Fruit fly (Drosophila melanogaster): Measurements from ENCODE around the gene Gug.
A peak's percentile ranks its signal among the peaks of the same experiment; 100 is the strongest.

Gug gene

dm6 chr3L:8506975-8507441 lies 57.3 kb downstream of the Gug start, which contains the start of gene CG43163 (continued):
- TF ChIP-seq CG4424 (GFP tag; optimal IDR thresholded peaks at IDR 0.05): peak; percentile 66
- TF ChIP-seq BtbVII (GFP tag; optimal IDR thresholded peaks at IDR 0.05): no peak
- TF ChIP-seq Taf1 (GFP tag; IDR thresholded peaks at IDR 0.05): peak; percentile 29; the same call in 1 of the 2 replicates
- no peak for TF ChIP-seq CG14860 (GFP tag; IDR thresholded peaks at IDR 0.05; ENCODE audit: partially characterized antibody)
- no peak for TF ChIP-seq hkb (optimal IDR thresholded peaks at IDR 0.05)
- peak; percentile 77 for TF ChIP-seq hkb (GFP tag; IDR thresholded peaks at IDR 0.05)
- peak; percentile 61 for TF ChIP-seq Fer3 (tag; optimal IDR thresholded peaks at IDR 0.05)
- no peak for TF ChIP-seq h (optimal IDR thresholded peaks at IDR 0.05)
- peak; percentile 65; the same call in 2 of the 3 replicates for TF ChIP-seq CG11456 (GFP tag; IDR thresholded peaks at IDR 0.05)
- no peak for TF ChIP-seq luna (GFP tag; optimal IDR thresholded peaks at IDR 0.05)
- peak; percentile 45 for TF ChIP-seq CG6854 (GFP tag; optimal IDR thresholded peaks at IDR 0.05)
- TF ChIP-seq CG3407 (GFP tag; optimal IDR thresholded peaks at IDR 0.05): peak; percentile 47
- TF ChIP-seq zfh1 (GFP tag; IDR thresholded peaks at IDR 0.05): peak; percentile 71
- no peak for TF ChIP-seq crol (GFP tag; IDR thresholded peaks at IDR 0.05)
- peak; percentile 51; the same call in 1 of the 2 replicates for TF ChIP-seq al (GFP tag; IDR thresholded peaks at IDR 0.05)
- TF ChIP-seq sr (GFP tag; IDR thresholded peaks at IDR 0.05): peak; percentile 36; the same call in 1 of the 3 replicates
- no peak for TF ChIP-seq disco-r (GFP tag; optimal IDR thresholded peaks at IDR 0.05)
- peak; percentile 37 for TF ChIP-seq CG9437 (GFP tag; optimal IDR thresholded peaks at IDR 0.05)
- TF ChIP-seq Atf6 (GFP tag; IDR thresholded peaks at IDR 0.05): peak; percentile 69; the same call in 1 of the 2 replicates
- 0 out of 2 replicates have a peak, but pooled peaks have one; percentile 9 for TF ChIP-seq CG17612 (GFP tag; IDR thresholded peaks at IDR 0.05)
- no peak for TF ChIP-seq wor (GFP tag; IDR thresholded peaks at IDR 0.05)
- TF ChIP-seq pan (optimal IDR thresholded peaks at IDR 0.05): no peak
- peak in 1 of 2 experiments; percentile 71 for TF ChIP-seq pan (GFP tag; optimal IDR thresholded peaks at IDR 0.05 in 1 of 2, IDR thresholded peaks at IDR 0.05 in 1 of 2)
- TF ChIP-seq Atf-2 (GFP tag; optimal IDR thresholded peaks at IDR 0.05): peak; percentile 32
- no peak; the same call in 1 of the 2 replicates for TF ChIP-seq peb (GFP tag; IDR thresholded peaks at IDR 0.05)
- peak; percentile 72 for TF ChIP-seq Rfx (GFP tag; IDR thresholded peaks at IDR 0.05)
- peak; percentile 55 for TF ChIP-seq YL-1 (GFP tag; optimal IDR thresholded peaks at IDR 0.05)
- no peak for TF ChIP-seq CG1832 (GFP tag; optimal IDR thresholded peaks at IDR 0.05)
- TF ChIP-seq CG8359 (GFP tag; optimal IDR thresholded peaks at IDR 0.05; ENCODE audit: borderline replicate concordance): no peak
- peak; percentile 77 for TF ChIP-seq sob (GFP tag; IDR thresholded peaks at IDR 0.05)
- peak; percentile 72; the same call in 2 of the 3 replicates for TF ChIP-seq CG17361 (GFP tag; IDR thresholded peaks at IDR 0.05)
- peak; percentile 50 for TF ChIP-seq CG8089 (GFP tag; optimal IDR thresholded peaks at IDR 0.05)
- no peak for TF ChIP-seq eve (GFP tag; optimal IDR thresholded peaks at IDR 0.05)
- TF ChIP-seq Jarid2 (GFP tag; optimal IDR thresholded peaks at IDR 0.05): peak; percentile 77
- no peak for TF ChIP-seq usp (GFP tag; optimal IDR thresholded peaks at IDR 0.05)
- peak; percentile 60 for TF ChIP-seq zen (tag; optimal IDR thresholded peaks at IDR 0.05)
- TF ChIP-seq MESR4 (GFP tag; optimal IDR thresholded peaks at IDR 0.05): peak; percentile 56
- TF ChIP-seq ken (GFP tag; IDR thresholded peaks at IDR 0.05): no peak
- TF ChIP-seq mam (GFP tag; optimal IDR thresholded peaks at IDR 0.05): peak; percentile 27
- TF ChIP-seq Awh (GFP tag; IDR thresholded peaks at IDR 0.05): peak; percentile 58
- no peak for TF ChIP-seq vnd (GFP tag; IDR thresholded peaks at IDR 0.05; ENCODE audit: partially characterized antibody)
- TF ChIP-seq HHEX (GFP tag; optimal IDR thresholded peaks at IDR 0.05): peak; percentile 39
- TF ChIP-seq Xrp1 (GFP tag; IDR thresholded peaks at IDR 0.05): peak; percentile 79
- TF ChIP-seq CG18262 (tag; optimal IDR thresholded peaks at IDR 0.05): peak; percentile 72
- peak; percentile 77 for TF ChIP-seq phol (tag; optimal IDR thresholded peaks at IDR 0.05)
- TF ChIP-seq nom (GFP tag; optimal IDR thresholded peaks at IDR 0.05): peak; percentile 49
- TF ChIP-seq CG7357 (GFP tag; IDR thresholded peaks at IDR 0.05): peak; percentile 34; the same call in 1 of the 3 replicates
- TF ChIP-seq CG4282 (GFP tag; optimal IDR thresholded peaks at IDR 0.05): peak; percentile 22
- TF ChIP-seq bigmax (GFP tag; optimal IDR thresholded peaks at IDR 0.05): no peak
- peak; percentile 30; the same call in 1 of the 3 replicates for TF ChIP-seq CG6791 (GFP tag; IDR thresholded peaks at IDR 0.05; ENCODE audit: partially characterized antibody)
- peak; percentile 43; the same call in 1 of the 2 replicates for TF ChIP-seq Bgb (GFP tag; IDR thresholded peaks at IDR 0.05; ENCODE audit: partially characterized antibody)

Measured in whole organism, embryonic.